Fruit fly (Drosophila melanogaster): ENCODE measurements around the gene CG9451.

dm6 chr3L:19503770-19504169 lies 3.2 kb upstream of the CG9451 start, which contains the start of gene CG9452:
- no peak for TF ChIP-seq OdsH (GFP tag; optimal IDR thresholded peaks at IDR 0.05)
- no peak for TF ChIP-seq usp (GFP tag; optimal IDR thresholded peaks at IDR 0.05)
- TF ChIP-seq br (GFP tag; optimal IDR thresholded peaks at IDR 0.05): no peak
- TF ChIP-seq woc (GFP tag; optimal IDR thresholded peaks at IDR 0.05): no peak
- no peak for TF ChIP-seq Jra (GFP tag; optimal IDR thresholded peaks at IDR 0.05)
- TF ChIP-seq Abd-B (GFP tag; optimal IDR thresholded peaks at IDR 0.05): no peak
- no peak for TF ChIP-seq Dfd (GFP tag; optimal IDR thresholded peaks at IDR 0.05)
- TF ChIP-seq Rel (GFP tag; optimal IDR thresholded peaks at IDR 0.05): no peak
- TF ChIP-seq Rel (tag; optimal IDR thresholded peaks at IDR 0.05): no peak
- TF ChIP-seq N (GFP tag; optimal IDR thresholded peaks at IDR 0.05): no peak
- no peak for TF ChIP-seq CrebA (GFP tag; optimal IDR thresholded peaks at IDR 0.05; ENCODE audit: borderline replicate concordance)
